Worm (Caenorhabditis elegans) whole organism, L4/young adult: ENCODE measurements around the gene B0244.5.

Experiments
- W03F9.2 ChIP-seq: fragments of 150-350 bp; optimal IDR thresholded peaks from 2 replicates; lab custom pipeline; 2014; ENCODE audit warnings: missing biosample characterization, missing genetic modification characterization
- him-1 ChIP-seq: sonication (generic microtip); optimal IDR thresholded peaks from 2 replicates; lab custom pipeline; 2016; ENCODE audit warnings: missing genotype, missing genetic modification reagents, missing genetic modification characterization, missing compliant biosample characterization

- TF ChIP-seq him-1 (tag; lab: Kevin White, UChicago) (peak; percentile 15), W03F9.2 (tag; lab: Kevin White, UChicago) (peak; percentile 3)
Observed at ce11 chrIII:5785273-5785929, 40.7 kb downstream of the B0244.5 start, which contains the start of gene Y37B11A.3.
